Worm (Caenorhabditis elegans) whole organism, young adult: ENCODE data around the gene rcs-1.

ENCODE experiments used
- B0035.1 ChIP-seq: sonication (generic microtip); optimal IDR thresholded peaks from 2 replicates; lab custom pipeline; 2016; ENCODE audit warnings: missing genetic modification characterization, mild to moderate bottlenecking, missing compliant biosample characterization, missing genotype, missing genetic modification reagents
- B0261.1 ChIP-seq: sonication (generic microtip); optimal IDR thresholded peaks from 2 replicates; lab custom pipeline; 2016; ENCODE audit warnings: mild to moderate bottlenecking, missing genetic modification characterization, moderate library complexity, missing compliant biosample characterization
- C06A6.2 ChIP-seq: fragments of 200-800 bp; sonication (Bioruptor generic); conservative IDR thresholded peaks from 2 replicates; pipeline ENCODE4 v1.3.6; 2022; ENCODE audit warnings: missing genetic modification characterization, missing compliant biosample characterization
- C17E4.6 ChIP-seq: fragments of 200-800 bp; sonication (Bioruptor generic); IDR thresholded peaks from 2 replicates; pipeline ENCODE4 v1.3.6; 2022; ENCODE audit warnings: missing genetic modification reagents, missing genetic modification characterization, missing compliant biosample characterization
- D2030.7 ChIP-seq: fragments of 200-800 bp; sonication (Bioruptor generic); IDR thresholded peaks from 2 replicates; pipeline ENCODE4 v1.3.6; 2022; ENCODE audit warnings: missing genetic modification reagents, missing genetic modification characterization, missing compliant biosample characterization
- F10E7.11 ChIP-seq: sonication (generic microtip); optimal IDR thresholded peaks from 2 replicates; lab custom pipeline; 2017; ENCODE audit warnings: mild to moderate bottlenecking, missing genetic modification characterization, moderate library complexity, missing compliant biosample characterization
- F22D6.2 ChIP-seq: sonication (generic microtip); optimal IDR thresholded peaks from 2 replicates; lab custom pipeline; 2016; ENCODE audit warnings: mild to moderate bottlenecking, missing genetic modification characterization, missing compliant biosample characterization
- F23B12.7 ChIP-seq: sonication (generic microtip); optimal IDR thresholded peaks from 2 replicates; lab custom pipeline; 2017; ENCODE audit warnings: missing genetic modification characterization, mild to moderate bottlenecking, missing compliant biosample characterization, antibody characterized with exemption, moderate library complexity; ENCODE audit not compliant: insufficient read depth
- F33H1.4 ChIP-seq: fragments of 200-800 bp; sonication (Bioruptor generic); IDR thresholded peaks from 2 replicates; pipeline ENCODE4 v1.3.6; 2022; ENCODE audit warnings: missing genetic modification reagents, missing genetic modification characterization, missing compliant biosample characterization
- F52B5.7 ChIP-seq: sonication (generic microtip); optimal IDR thresholded peaks from 2 replicates; lab custom pipeline; 2016; ENCODE audit warnings: mild to moderate bottlenecking, missing genetic modification characterization, missing compliant biosample characterization
- K11D2.4 ChIP-seq: fragments of 200-800 bp; sonication (Bioruptor generic); IDR thresholded peaks from 2 replicates; pipeline ENCODE4 v1.3.6; 2022; ENCODE audit warnings: missing genetic modification reagents, missing genetic modification characterization, missing compliant biosample characterization
- ama-1 ChIP-seq, 3 experiments: fragments of 150-350 bp in 1 of 3; sonication (generic microtip) in 2 of 3; optimal IDR thresholded peaks; 2 replicates each; lab custom pipeline; 2014 to 2018; ENCODE audit warnings: missing biosample characterization in 2 of 3, missing genetic modification characterization in 2 of 3, missing genetic modification reagents in 2 of 3
- athp-1 ChIP-seq: sonication (generic microtip); optimal IDR thresholded peaks from 2 replicates; lab custom pipeline; 2017; ENCODE audit warnings: mild to moderate bottlenecking, missing genetic modification characterization, missing compliant biosample characterization
- attf-5 ChIP-seq: fragments of 200-800 bp; sonication (Bioruptor generic); optimal IDR thresholded peaks from 2 replicates; lab custom pipeline; 2018; ENCODE audit warnings: mild to moderate bottlenecking, missing genetic modification characterization, missing compliant biosample characterization
- attf-6 ChIP-seq: fragments of 200-800 bp; sonication (Bioruptor generic); IDR thresholded peaks from 2 replicates; pipeline ENCODE4 v1.3.6; 2022; ENCODE audit warnings: missing genetic modification reagents, missing genetic modification characterization, missing compliant biosample characterization
- bed-2 ChIP-seq: fragments of 200-800 bp; sonication (Bioruptor generic); IDR thresholded peaks from 2 replicates; pipeline ENCODE4 v1.3.6; 2022; ENCODE audit warnings: missing genetic modification reagents, missing genetic modification characterization, missing compliant biosample characterization
- cebp-1 ChIP-seq, 2 experiments: fragments of 200-800 bp in 1 of 2; sonication (Bioruptor generic) in 1 of 2; sonication (generic microtip) in 1 of 2; IDR thresholded peaks in 1 of 2; optimal IDR thresholded peaks in 1 of 2; 2 replicates each; pipeline versions ENCODE4 v1.3.6 to Lab custom; 2017 to 2022; ENCODE audit warnings: missing compliant biosample characterization in 2 of 2, missing genetic modification characterization in 2 of 2, mild to moderate bottlenecking in 1 of 2, missing genetic modification reagents in 1 of 2, moderate library complexity in 1 of 2
- ceh-27 ChIP-seq: fragments of 200-800 bp; sonication (Bioruptor generic); optimal IDR thresholded peaks from 2 replicates; lab custom pipeline; 2018; ENCODE audit warnings: mild to moderate bottlenecking, missing genetic modification characterization, moderate library complexity, missing compliant biosample characterization
- ceh-40 ChIP-seq: fragments of 200-800 bp; sonication (Bioruptor generic); IDR thresholded peaks from 2 replicates; pipeline ENCODE4 v1.3.6; 2022; ENCODE audit warnings: missing genetic modification characterization, missing compliant biosample characterization
- efl-1 ChIP-seq: fragments of 150-350 bp; optimal IDR thresholded peaks from 2 replicates; lab custom pipeline; 2014; ENCODE audit warnings: missing biosample characterization, missing genetic modification reagents, missing genetic modification characterization
- egl-18 ChIP-seq: fragments of 200-800 bp; sonication (Bioruptor generic); IDR thresholded peaks from 2 replicates; pipeline ENCODE4 v1.3.6; 2022; ENCODE audit warnings: missing genetic modification reagents, missing genetic modification characterization, missing compliant biosample characterization
- egl-44 ChIP-seq: fragments of 200-800 bp; sonication (Bioruptor generic); IDR thresholded peaks from 2 replicates; pipeline ENCODE4 v1.3.6; 2022; ENCODE audit warnings: missing genetic modification reagents, missing genetic modification characterization, missing compliant biosample characterization
- egrh-3 ChIP-seq: fragments of 200-800 bp; sonication (Bioruptor generic); IDR thresholded peaks from 2 replicates; pipeline ENCODE4 v1.3.6; 2022; ENCODE audit warnings: missing genetic modification reagents, missing genetic modification characterization, missing compliant biosample characterization
- ekl-4 ChIP-seq: fragments of 200-800 bp; sonication (Bioruptor generic); IDR thresholded peaks from 2 replicates; pipeline ENCODE4 v1.3.6; 2022; ENCODE audit warnings: missing genetic modification reagents, missing genetic modification characterization, missing compliant biosample characterization
- hmg-1.2 ChIP-seq: fragments of 200-800 bp; sonication (Bioruptor generic); IDR thresholded peaks from 2 replicates; pipeline ENCODE4 v1.3.6; 2022; ENCODE audit warnings: missing genetic modification reagents, missing genetic modification characterization, missing compliant biosample characterization
- hmg-20 ChIP-seq: fragments of 200-800 bp; sonication (Bioruptor generic); IDR thresholded peaks from 2 replicates; pipeline ENCODE4 v1.3.6; 2022; ENCODE audit warnings: missing genetic modification reagents, missing genetic modification characterization, missing compliant biosample characterization
- let-526 ChIP-seq: fragments of 200-800 bp; sonication (Bioruptor generic); IDR thresholded peaks from 2 replicates; pipeline ENCODE4 v1.3.6; 2022; ENCODE audit warnings: missing genetic modification reagents, missing genetic modification characterization, missing compliant biosample characterization
- let-607 ChIP-seq, 2 experiments: fragments of 200-800 bp in 1 of 2; sonication (Bioruptor generic) in 1 of 2; sonication (generic microtip) in 1 of 2; optimal IDR thresholded peaks; 2 replicates each; lab custom pipeline; 2016 to 2018; ENCODE audit warnings: mild to moderate bottlenecking in 2 of 2, missing compliant biosample characterization in 2 of 2, missing genetic modification characterization in 2 of 2, moderate library complexity in 2 of 2, missing genotype in 1 of 2
- lin-35 ChIP-seq, 3 experiments: fragments of 150-350 bp in 2 of 3; sonication (generic microtip) in 1 of 3; optimal IDR thresholded peaks; 2 replicates each; lab custom pipeline; 2014 to 2018; ENCODE audit warnings: missing biosample characterization in 3 of 3, missing genetic modification characterization in 3 of 3, missing genetic modification reagents in 3 of 3
- lin-40 ChIP-seq: sonication (generic microtip); optimal IDR thresholded peaks from 2 replicates; lab custom pipeline; 2016; ENCODE audit warnings: missing genetic modification characterization, mild to moderate bottlenecking, missing compliant biosample characterization, missing genotype, missing genetic modification reagents
- lir-1 ChIP-seq: fragments of 200-800 bp; sonication (Bioruptor generic); conservative IDR thresholded peaks from 2 replicates; pipeline ENCODE4 v1.3.6; 2022; ENCODE audit warnings: missing genetic modification reagents, missing genetic modification characterization, missing compliant biosample characterization
- mel-28 ChIP-seq: sonication (generic microtip); optimal IDR thresholded peaks from 2 replicates; lab custom pipeline; 2016; ENCODE audit warnings: borderline replicate concordance, mild to moderate bottlenecking, missing genetic modification characterization, missing compliant biosample characterization
- mes-4 ChIP-seq: sonication (generic microtip); optimal IDR thresholded peaks from 2 replicates; lab custom pipeline; 2016; ENCODE audit warnings: missing genotype, missing genetic modification characterization, missing compliant biosample characterization
- mxl-1 ChIP-seq: sonication (generic microtip); optimal IDR thresholded peaks from 2 replicates; lab custom pipeline; 2016; ENCODE audit warnings: missing genetic modification characterization, missing compliant biosample characterization
- nfyb-1 ChIP-seq: fragments of 200-800 bp; sonication (Bioruptor generic); IDR thresholded peaks from 2 replicates; pipeline ENCODE4 v1.3.6; 2022; ENCODE audit warnings: missing genetic modification reagents, missing genetic modification characterization, missing compliant biosample characterization
- nhr-120 ChIP-seq: fragments of 200-800 bp; sonication (Bioruptor generic); IDR thresholded peaks from 2 replicates; pipeline ENCODE4 v1.3.6; 2022; ENCODE audit warnings: missing genetic modification characterization, missing compliant biosample characterization
- nhr-179 ChIP-seq: sonication (generic microtip); optimal IDR thresholded peaks from 2 replicates; lab custom pipeline; 2016; ENCODE audit warnings: mild to moderate bottlenecking, missing genetic modification characterization, missing compliant biosample characterization
- nhr-80 ChIP-seq: sonication (generic microtip); optimal IDR thresholded peaks from 2 replicates; lab custom pipeline; 2016; ENCODE audit warnings: missing genetic modification characterization, missing compliant biosample characterization
- nhr-90 ChIP-seq: sonication (generic microtip); optimal IDR thresholded peaks from 2 replicates; lab custom pipeline; 2016; ENCODE audit warnings: missing genotype, mild to moderate bottlenecking, missing genetic modification characterization, missing compliant biosample characterization
- pha-4 ChIP-seq: fragments of 150-350 bp; sonication (generic microtip); optimal IDR thresholded peaks from 2 replicates; lab custom pipeline; 2014; ENCODE audit warnings: missing biosample characterization, missing genetic modification reagents, missing genetic modification characterization
- unc-62 ChIP-seq: fragments of 150-350 bp; optimal IDR thresholded peaks from 2 replicates; lab custom pipeline; 2014; ENCODE audit warnings: missing biosample characterization, missing genetic modification reagents, missing genetic modification characterization
- zfh-2 ChIP-seq: fragments of 200-800 bp; sonication (Bioruptor generic); conservative IDR thresholded peaks from 2 replicates; pipeline ENCODE4 v1.3.6; 2022; ENCODE audit warnings: missing genetic modification reagents, missing genetic modification characterization, missing compliant biosample characterization
- ztf-22 ChIP-seq: fragments of 200-800 bp; sonication (Bioruptor generic); optimal IDR thresholded peaks from 2 replicates; lab custom pipeline; 2018; ENCODE audit warnings: mild to moderate bottlenecking, missing genetic modification characterization, moderate library complexity, missing compliant biosample characterization
- ztf-26 ChIP-seq: sonication (generic microtip); optimal IDR thresholded peaks from 2 replicates; lab custom pipeline; 2017; ENCODE audit warnings: missing genetic modification characterization, missing compliant biosample characterization

rcs-1 gene

ce11 chrX:8811916-8812315 lies 16.4 kb downstream of the rcs-1 start, which contains the start of gene cnnm-2:
TSS of gene cnnm-2 (plus strand) at chrX:8812105.
- TF ChIP-seq cebp-1 (GFP tag; IDR thresholded peaks at IDR 0.05; lab: Robert Waterston, UW) (no peak), cebp-1 (tag; optimal IDR thresholded peaks at IDR 0.05; lab: Kevin White, UChicago) (peak; percentile 16), let-607 (tag; optimal IDR thresholded peaks at IDR 0.05; lab: Kevin White, UChicago) (peak in 1 of 2 experiments; percentile 17), nfyb-1 (no peak), nhr-80 (tag; lab: Kevin White, UChicago) (peak; percentile 84), attf-5 (GFP tag; lab: Kevin White, UChicago) (no peak)

ce11 chrX:8810908-8811307 lies 17.4 kb downstream of the rcs-1 start, which contains the start of gene R04E5.9:
TSS of gene R04E5.9 (minus strand) at chrX:8811142.
- TF ChIP-seq ztf-22 (peak; percentile 82), lir-1 (GFP tag; lab: Robert Waterston, UW) (peak; percentile 65; the same call in 1 of the 2 replicates), F52B5.7 (tag; lab: Kevin White, UChicago) (peak; percentile 7), unc-62 (no peak), hmg-1.2 (GFP tag; lab: Robert Waterston, UW) (peak; percentile 84), zfh-2 (GFP tag; lab: Robert Waterston, UW) (peak; percentile 97), mes-4 (no peak), attf-5 (GFP tag; lab: Kevin White, UChicago) (peak; percentile 93), F33H1.4 (no peak), F10E7.11 (tag; lab: Kevin White, UChicago) (no peak), B0261.1 (tag; lab: Kevin White, UChicago) (peak; percentile 22), efl-1 (GFP tag; lab: Kevin White, UChicago) (no peak), lin-35 (GFP tag; optimal IDR thresholded peaks at IDR 0.05; lab: Kevin White, UChicago) (peak in 1 of 3 experiments; percentile 63), lin-40 (tag; lab: Kevin White, UChicago) (peak; percentile 91), let-607 (tag; optimal IDR thresholded peaks at IDR 0.05; lab: Kevin White, UChicago) (peak; percentile 89 to 92), pha-4 (tag; lab: Kevin White, UChicago) (peak; percentile 50), F23B12.7 (tag; lab: Kevin White, UChicago) (no peak), cebp-1 (GFP tag; IDR thresholded peaks at IDR 0.05; lab: Robert Waterston, UW) (peak; percentile 17; the same call in 1 of the 2 replicates), cebp-1 (tag; optimal IDR thresholded peaks at IDR 0.05; lab: Kevin White, UChicago) (peak; percentile 87), ekl-4 (GFP tag; lab: Robert Waterston, UW) (0 out of 2 replicates have a peak, but pooled peaks have one; percentile 16), mxl-1 (tag; lab: Kevin White, UChicago) (peak; percentile 4), K11D2.4 (GFP tag; lab: Robert Waterston, UW) (peak; percentile 69; the same call in 1 of the 2 replicates), nhr-90 (tag; lab: Kevin White, UChicago) (peak; percentile 84), ama-1 (optimal IDR thresholded peaks at IDR 0.05; lab: Kevin White, UChicago) (no peak), ama-1 (GFP tag; optimal IDR thresholded peaks at IDR 0.05; lab: Kevin White, UChicago) (peak in 1 of 2 experiments; percentile 0), nhr-120 (no peak), egl-44 (GFP tag; lab: Robert Waterston, UW) (peak; percentile 61; the same call in 1 of the 2 replicates), egl-18 (no peak), nfyb-1 (peak; percentile 60; the same call in 1 of the 2 replicates), ceh-27 (GFP tag; lab: Kevin White, UChicago) (peak; percentile 73), D2030.7 (GFP tag; lab: Robert Waterston, UW) (no peak), B0035.1 (tag; lab: Kevin White, UChicago) (peak; percentile 28), athp-1 (tag; lab: Kevin White, UChicago) (peak; percentile 45), hmg-20 (GFP tag; lab: Robert Waterston, UW) (peak; percentile 50; the same call in 1 of the 2 replicates), egrh-3 (GFP tag; lab: Robert Waterston, UW) (peak; percentile 40; the same call in 1 of the 2 replicates), let-526 (0 out of 2 replicates have a peak, but pooled peaks have one; percentile 36), C17E4.6 (GFP tag; lab: Robert Waterston, UW) (no peak), ceh-40 (GFP tag; lab: Robert Waterston, UW) (no peak), F22D6.2 (tag; lab: Kevin White, UChicago) (peak; percentile 35), ztf-26 (peak; percentile 69), C06A6.2 (GFP tag; lab: Robert Waterston, UW) (0 out of 2 replicates have a peak, but pooled peaks have one; percentile 42), nhr-179 (tag; lab: Kevin White, UChicago) (peak; percentile 17), attf-6 (no peak), bed-2 (no peak), mel-28 (peak; percentile 17), nhr-80 (tag; lab: Kevin White, UChicago) (peak; percentile 99)
